Worm (Caenorhabditis elegans): ENCODE data around the gene sly-1.

DNA sequence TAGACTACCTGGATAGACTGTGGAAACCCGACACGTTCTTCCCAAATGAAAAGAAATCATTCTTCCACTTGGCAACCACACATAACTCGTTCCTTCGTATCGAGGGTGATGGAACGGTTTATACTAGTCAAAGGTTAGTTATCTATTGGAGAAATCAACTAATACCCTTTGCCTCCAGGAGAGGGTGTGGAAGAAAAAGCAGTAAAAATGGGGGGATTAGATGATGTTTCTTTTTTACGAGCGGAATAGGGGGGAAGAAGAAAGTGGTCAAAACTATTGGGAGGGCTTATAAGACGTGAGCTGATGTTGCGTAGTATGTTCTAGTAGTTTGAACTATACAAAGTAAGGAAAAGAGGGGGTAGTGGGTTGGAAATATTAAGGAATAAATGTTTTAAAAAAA is 16.2 kb downstream of the sly-1 start:
- TF ChIP-seq nhr-237 (tag; optimal IDR thresholded peaks at IDR 0.05) (no peak), fkh-10 (GFP tag; optimal IDR thresholded peaks at IDR 0.05) (no peak), dpl-1 (GFP tag; optimal IDR thresholded peaks at IDR 0.05) (no peak), F16B12.6 (tag; optimal IDR thresholded peaks at IDR 0.05) (no peak), ztf-4 (tag; optimal IDR thresholded peaks at IDR 0.05) (no peak), skn-1 (tag; optimal IDR thresholded peaks at IDR 0.05) (no peak), nhr-76 (tag; optimal IDR thresholded peaks at IDR 0.05) (no peak)

Data from whole organism, L1 larva.